Worm (Caenorhabditis elegans) whole organism, late embryonic: ENCODE data around the gene sek-3.

Experiments used
- ahr-1 ChIP-seq: sonication (generic microtip); optimal IDR thresholded peaks from 2 replicates; lab custom pipeline; 2016; ENCODE audit warnings: missing genetic modification characterization, missing compliant biosample characterization
- ama-1 ChIP-seq: fragments of 150-350 bp; optimal IDR thresholded peaks from 2 replicates; lab custom pipeline; 2014
- ceh-24 ChIP-seq: sonication (generic microtip); optimal IDR thresholded peaks from 2 replicates; lab custom pipeline; 2016; ENCODE audit warnings: mild to moderate bottlenecking, missing genetic modification characterization, missing compliant biosample characterization
- ceh-31 ChIP-seq: sonication (generic microtip); optimal IDR thresholded peaks from 2 replicates; lab custom pipeline; 2016; ENCODE audit warnings: missing genetic modification characterization, missing compliant biosample characterization
- eyg-1 ChIP-seq: sonication (generic microtip); optimal IDR thresholded peaks from 2 replicates; lab custom pipeline; 2016; ENCODE audit warnings: missing genotype, missing genetic modification characterization, missing compliant biosample characterization
- fkh-6 ChIP-seq: sonication (generic microtip); optimal IDR thresholded peaks from 2 replicates; lab custom pipeline; 2016; ENCODE audit warnings: missing genetic modification characterization, missing compliant biosample characterization
- hlh-13 ChIP-seq: fragments of 200-800 bp; sonication (Bioruptor generic); optimal IDR thresholded peaks from 2 replicates; lab custom pipeline; 2018; ENCODE audit warnings: mild to moderate bottlenecking, missing genetic modification characterization, missing compliant biosample characterization
- pat-9 ChIP-seq: fragments of 200-800 bp; sonication (Bioruptor generic); optimal IDR thresholded peaks from 2 replicates; lab custom pipeline; 2018; ENCODE audit warnings: mild to moderate bottlenecking, missing genetic modification characterization, moderate library complexity, missing compliant biosample characterization
- rnt-1 ChIP-seq: sonication (generic microtip); optimal IDR thresholded peaks from 2 replicates; lab custom pipeline; 2016; ENCODE audit warnings: missing genetic modification characterization, missing compliant biosample characterization
- sox-4 ChIP-seq: sonication (generic microtip); optimal IDR thresholded peaks from 2 replicates; lab custom pipeline; 2017; ENCODE audit warnings: mild to moderate bottlenecking, missing genetic modification characterization, inconsistent platforms, missing compliant biosample characterization
- syd-9 ChIP-seq: sonication (generic microtip); optimal IDR thresholded peaks from 2 replicates; lab custom pipeline; 2016; ENCODE audit warnings: mild to moderate bottlenecking, missing genetic modification characterization, moderate library complexity, missing compliant biosample characterization
- tbx-2 ChIP-seq: sonication (generic microtip); optimal IDR thresholded peaks from 2 replicates; lab custom pipeline; 2016; ENCODE audit warnings: missing genetic modification characterization, missing compliant biosample characterization
- unc-55 ChIP-seq: sonication (generic microtip); optimal IDR thresholded peaks from 2 replicates; lab custom pipeline; 2017; ENCODE audit warnings: missing biosample characterization, missing genetic modification reagents, missing genetic modification characterization

ce11 chrX:5037673-5038072 lies 20.0 kb downstream of the sek-3 start, which contains the start of gene ZC449.5:
- TF ChIP-seq ama-1 (lab: Kevin White, UChicago) (no peak), tbx-2 (tag; lab: Kevin White, UChicago) (no peak), pat-9 (tag; lab: Kevin White, UChicago) (no peak), hlh-13 (GFP tag; lab: Kevin White, UChicago) (no peak), ahr-1 (tag; lab: Kevin White, UChicago) (no peak), sox-4 (tag; lab: Kevin White, UChicago) (no peak), rnt-1 (no peak), eyg-1 (tag; lab: Kevin White, UChicago) (no peak), syd-9 (tag; lab: Kevin White, UChicago) (no peak), unc-55 (no peak), ceh-24 (no peak), fkh-6 (tag; lab: Kevin White, UChicago) (no peak), ceh-31 (tag; lab: Kevin White, UChicago) (no peak)
